Worm (Caenorhabditis elegans) whole organism, L3 larva: ENCODE results near the gene srg-4.

Source experiments
- R02D3.7 ChIP-seq: fragments of 150-350 bp; optimal IDR thresholded peaks from 2 replicates; lab custom pipeline; 2014; ENCODE audit warnings: missing biosample characterization, missing genetic modification characterization
- ZK546.5 ChIP-seq: sonication (generic microtip); optimal IDR thresholded peaks from 2 replicates; lab custom pipeline; 2017; ENCODE audit warnings: missing biosample characterization, missing genetic modification characterization
- ama-1 ChIP-seq: fragments of 150-350 bp; optimal IDR thresholded peaks from 2 replicates; lab custom pipeline; 2018
- ceh-28 ChIP-seq: fragments of 150-350 bp; optimal IDR thresholded peaks from 2 replicates; lab custom pipeline; 2014; ENCODE audit warnings: missing biosample characterization, missing genetic modification reagents, missing genetic modification characterization
- ceh-9 ChIP-seq: sonication (generic microtip); optimal IDR thresholded peaks from 2 replicates; lab custom pipeline; 2018; ENCODE audit warnings: missing biosample characterization, missing genetic modification characterization
- daf-12 ChIP-seq: fragments of 150-350 bp; optimal IDR thresholded peaks from 2 replicates; lab custom pipeline; 2014; ENCODE audit warnings: missing biosample characterization, missing genetic modification reagents, missing genetic modification characterization
- egl-27 ChIP-seq: sonication (generic microtip); optimal IDR thresholded peaks from 4 replicates; lab custom pipeline; 2017; ENCODE audit warnings: missing biosample characterization, missing genetic modification reagents, missing genetic modification characterization
- egl-5 ChIP-seq: fragments of 150-350 bp; optimal IDR thresholded peaks from 2 replicates; lab custom pipeline; 2017; ENCODE audit warnings: missing biosample characterization, missing genetic modification reagents, missing genetic modification characterization, inconsistent platforms
- elt-1 ChIP-seq: fragments of 150-350 bp; optimal IDR thresholded peaks from 2 replicates; lab custom pipeline; 2014; ENCODE audit warnings: missing biosample characterization, missing genetic modification characterization
- elt-2 ChIP-seq: sonication (generic microtip); optimal IDR thresholded peaks from 2 replicates; lab custom pipeline; 2016; ENCODE audit warnings: missing genetic modification reagents, mild to moderate bottlenecking, missing genetic modification characterization, missing compliant biosample characterization
- elt-3 ChIP-seq, 3 experiments: fragments of 150-350 bp in 1 of 3; sonication (generic microtip) in 2 of 3; optimal IDR thresholded peaks; 2 replicates in 2 of 3; 4 replicates in 1 of 3; lab custom pipeline; 2014 to 2017; ENCODE audit warnings: missing biosample characterization in 3 of 3, missing genetic modification characterization in 3 of 3
- eor-1 ChIP-seq, 2 experiments: fragments of 150-350 bp; optimal IDR thresholded peaks; 2 replicates each; lab custom pipeline; 2014 to 2018; ENCODE audit warnings: missing biosample characterization in 2 of 2, missing genetic modification characterization in 2 of 2
- fkh-10 ChIP-seq: sonication (generic microtip); optimal IDR thresholded peaks from 2 replicates; lab custom pipeline; 2017; ENCODE audit warnings: missing biosample characterization, missing genetic modification reagents, missing genetic modification characterization
- fkh-2 ChIP-seq: fragments of 150-350 bp; optimal IDR thresholded peaks from 2 replicates; lab custom pipeline; 2014; ENCODE audit warnings: missing biosample characterization, missing genetic modification reagents, missing genetic modification characterization
- hmg-11 ChIP-seq: sonication (generic microtip); optimal IDR thresholded peaks from 2 replicates; lab custom pipeline; 2016; ENCODE audit warnings: missing genetic modification characterization, missing compliant biosample characterization
- lin-15B ChIP-seq: fragments of 150-350 bp; optimal IDR thresholded peaks from 2 replicates; lab custom pipeline; 2014; ENCODE audit warnings: missing biosample characterization, missing genetic modification characterization
- lin-39 ChIP-seq: fragments of 150-350 bp; optimal IDR thresholded peaks from 2 replicates; lab custom pipeline; 2018; ENCODE audit warnings: missing biosample characterization, missing genetic modification reagents, missing genetic modification characterization
- lsy-12 ChIP-seq: sonication (generic microtip); optimal IDR thresholded peaks from 2 replicates; lab custom pipeline; 2016; ENCODE audit warnings: mild to moderate bottlenecking, missing genetic modification characterization, missing compliant biosample characterization
- mml-1 ChIP-seq: fragments of 150-350 bp; sonication (generic microtip); optimal IDR thresholded peaks from 3 replicates; lab custom pipeline; 2014; ENCODE audit warnings: missing biosample characterization, missing genetic modification characterization
- nfya-1 ChIP-seq: sonication (generic microtip); optimal IDR thresholded peaks from 2 replicates; lab custom pipeline; 2017; ENCODE audit warnings: missing genetic modification characterization, mild to moderate bottlenecking, missing compliant biosample characterization, antibody characterized with exemption, moderate library complexity; ENCODE audit not compliant: insufficient read depth
- nhr-11 ChIP-seq: fragments of 150-350 bp; optimal IDR thresholded peaks from 2 replicates; lab custom pipeline; 2014; ENCODE audit warnings: missing biosample characterization, missing genetic modification characterization
- nhr-23 ChIP-seq: fragments of 150-350 bp; optimal IDR thresholded peaks from 2 replicates; lab custom pipeline; 2014; ENCODE audit warnings: missing biosample characterization, missing genetic modification reagents, missing genetic modification characterization
- nhr-25 ChIP-seq: sonication (generic microtip); optimal IDR thresholded peaks from 2 replicates; lab custom pipeline; 2017; ENCODE audit warnings: missing biosample characterization, missing genetic modification characterization
- nhr-28 ChIP-seq: fragments of 150-350 bp; optimal IDR thresholded peaks from 2 replicates; lab custom pipeline; 2014; ENCODE audit warnings: missing biosample characterization, missing genetic modification characterization
- nhr-43 ChIP-seq: sonication (generic microtip); optimal IDR thresholded peaks from 2 replicates; lab custom pipeline; 2016; ENCODE audit warnings: mild to moderate bottlenecking, missing genetic modification characterization, missing compliant biosample characterization; ENCODE audit not compliant: poor library complexity, severe bottlenecking
- nhr-76 ChIP-seq: fragments of 150-350 bp; sonication (generic microtip); optimal IDR thresholded peaks from 5 replicates; lab custom pipeline; 2014; ENCODE audit warnings: missing biosample characterization, missing genetic modification characterization
- nhr-77 ChIP-seq: fragments of 150-350 bp; optimal IDR thresholded peaks from 2 replicates; lab custom pipeline; 2014; ENCODE audit warnings: missing biosample characterization, missing genetic modification characterization
- pha-4 ChIP-seq: fragments of 150-350 bp; optimal IDR thresholded peaks from 2 replicates; lab custom pipeline; 2014; ENCODE audit warnings: missing biosample characterization, missing genetic modification reagents, missing genetic modification characterization
- pqm-1 ChIP-seq: fragments of 150-350 bp; optimal IDR thresholded peaks from 2 replicates; lab custom pipeline; 2017; ENCODE audit warnings: missing biosample characterization, missing genetic modification characterization, inconsistent platforms
- sea-2 ChIP-seq: fragments of 150-350 bp; sonication (generic microtip); optimal IDR thresholded peaks from 4 replicates; lab custom pipeline; 2014; ENCODE audit warnings: missing biosample characterization, missing genetic modification reagents, missing genetic modification characterization
- skn-1 ChIP-seq: fragments of 150-350 bp; optimal IDR thresholded peaks from 2 replicates; lab custom pipeline; 2014; ENCODE audit warnings: missing biosample characterization, missing genetic modification characterization
- snpc-4 ChIP-seq: fragments of 150-350 bp; optimal IDR thresholded peaks from 2 replicates; lab custom pipeline; 2014; ENCODE audit warnings: missing biosample characterization, missing genetic modification characterization
- unc-62 ChIP-seq: fragments of 150-350 bp; sonication (generic microtip); optimal IDR thresholded peaks from 4 replicates; lab custom pipeline; 2014; ENCODE audit warnings: missing biosample characterization, missing genetic modification reagents, missing genetic modification characterization
- zag-1 ChIP-seq: fragments of 150-350 bp; optimal IDR thresholded peaks from 2 replicates; lab custom pipeline; 2014; ENCODE audit warnings: missing biosample characterization, missing genetic modification characterization
- ztf-11 ChIP-seq: fragments of 150-350 bp; optimal IDR thresholded peaks from 2 replicates; lab custom pipeline; 2014; ENCODE audit warnings: missing biosample characterization, missing genetic modification characterization
- ztf-4 ChIP-seq: fragments of 150-350 bp; optimal IDR thresholded peaks from 2 replicates; lab custom pipeline; 2014; ENCODE audit warnings: missing biosample characterization, missing genetic modification characterization

srg-4 gene

DNA sequence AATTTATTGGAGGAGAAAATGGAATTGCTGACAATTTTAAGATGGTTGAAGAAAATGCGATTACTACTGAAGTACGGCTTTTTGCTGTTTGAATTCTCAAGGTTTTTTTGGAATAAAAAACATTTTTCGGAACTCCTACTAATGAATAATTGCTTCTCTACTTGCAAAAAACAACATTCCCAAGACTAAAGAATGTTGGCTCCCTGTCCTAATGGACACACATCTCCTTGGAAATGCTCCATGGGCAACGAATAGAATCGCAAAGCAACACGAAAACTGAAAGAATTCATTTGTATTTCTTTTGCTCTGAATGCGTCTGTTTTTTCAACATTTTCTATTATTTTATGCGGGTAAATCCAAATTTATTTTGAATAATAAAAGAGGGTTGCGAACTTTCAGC is 11.0 kb upstream of the srg-4 start, which contains the start of gene C18F10.2:
Gene C18F10.2, plus strand, starts transcription at position 301 of the 400 bp plus-strand sequence.
- TF ChIP-seq lin-15B (no peak), R02D3.7 (tag; lab: Kevin White, UChicago) (no peak), nhr-11 (tag; lab: Kevin White, UChicago) (no peak), unc-62 (GFP tag; lab: Kevin White, UChicago) (no peak), nhr-25 (tag; lab: Kevin White, UChicago) (no peak)

DNA sequence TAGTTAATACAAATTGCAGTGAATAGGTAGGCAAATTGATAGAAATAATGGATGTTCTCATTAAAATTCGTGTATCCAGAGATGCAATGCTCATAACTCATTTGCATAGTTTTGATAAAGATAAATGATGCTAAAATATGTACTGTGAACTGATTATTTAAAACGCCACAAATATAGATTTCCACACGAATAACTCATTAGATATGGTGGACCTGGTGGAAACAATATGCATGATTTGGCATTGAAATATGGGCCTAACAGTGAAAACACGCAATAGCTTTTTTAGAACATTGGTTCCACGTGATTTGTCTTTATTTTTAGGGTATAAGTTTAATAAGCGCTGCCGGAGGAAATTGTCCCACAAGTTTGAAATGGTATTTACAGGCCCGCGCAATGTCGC is 8.4 kb upstream of the srg-4 start, which contains the start of gene srg-3:
Gene srg-3, minus strand, starts transcription at position 101 of the 400 bp plus-strand sequence.
- no peak for TF ChIP-seq egl-27 (tag; lab: Kevin White, UChicago)
- TF ChIP-seq lsy-12 (tag; lab: Kevin White, UChicago) = no peak
- no peak for TF ChIP-seq ceh-28 (tag; lab: Kevin White, UChicago)
- TF ChIP-seq elt-2 = no peak
- TF ChIP-seq ama-1 (lab: Kevin White, UChicago) = no peak
- TF ChIP-seq, all 47 proteins: peak for 0

DNA sequence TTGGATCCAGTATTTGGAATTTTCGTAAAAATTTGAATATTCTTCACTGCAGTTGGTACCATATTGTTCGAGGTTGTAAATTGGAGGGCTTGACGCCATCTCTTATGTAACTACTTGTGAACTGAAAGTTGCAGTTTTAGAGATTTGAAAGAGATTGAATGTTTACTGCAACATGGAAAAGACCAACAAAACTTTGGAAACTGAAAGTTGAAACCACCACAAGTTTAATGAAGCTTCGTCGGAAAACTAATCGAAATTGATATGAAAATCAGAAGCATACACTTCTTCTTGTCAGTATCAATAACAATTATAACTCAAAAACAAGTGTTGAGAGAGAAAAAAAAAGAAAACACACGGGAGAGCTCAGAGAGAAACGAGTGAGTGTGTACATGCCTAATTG is 6.2 kb upstream of the srg-4 start, which contains the start of gene srg-7:
Gene srg-7, minus strand, starts transcription at position 101 of the 400 bp plus-strand sequence.
- no peak for TF ChIP-seq ceh-28 (tag; lab: Kevin White, UChicago)
- no peak for TF ChIP-seq nhr-43 (tag; lab: Kevin White, UChicago)
- TF ChIP-seq zag-1 (tag; lab: Kevin White, UChicago) = no peak
- TF ChIP-seq daf-12 (tag; lab: Kevin White, UChicago) = no peak
- TF ChIP-seq egl-5 (tag; lab: Kevin White, UChicago) = no peak

DNA sequence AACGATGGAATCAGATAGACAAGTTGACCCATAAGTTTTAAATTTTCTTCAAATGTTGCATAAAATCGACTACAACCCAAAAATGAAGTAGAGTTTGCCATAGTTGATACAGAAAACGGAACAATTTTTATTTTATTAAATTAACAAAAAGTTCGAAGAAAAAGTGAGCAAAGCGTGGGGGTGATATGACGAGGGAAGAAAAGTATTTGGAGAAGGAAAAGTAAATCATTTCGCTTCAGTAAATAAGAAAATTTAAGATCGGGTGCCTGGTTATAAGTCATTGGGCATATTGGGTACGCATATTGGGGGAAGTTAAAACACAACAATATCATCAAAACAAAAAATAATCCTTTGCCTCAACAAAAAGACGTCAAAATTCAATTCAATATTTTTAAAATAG is 4.0 kb upstream of the srg-4 start, which contains the start of gene srg-6:
Gene srg-6, minus strand, starts transcription at position 101 of the 400 bp plus-strand sequence.
- no peak for TF ChIP-seq elt-2
- no peak for TF ChIP-seq ceh-9 (tag; lab: Kevin White, UChicago)
- TF ChIP-seq eor-1 (tag; optimal IDR thresholded peaks at IDR 0.05; lab: Kevin White, UChicago) = no peak
- no peak for TF ChIP-seq ZK546.5
- no peak for TF ChIP-seq skn-1

DNA sequence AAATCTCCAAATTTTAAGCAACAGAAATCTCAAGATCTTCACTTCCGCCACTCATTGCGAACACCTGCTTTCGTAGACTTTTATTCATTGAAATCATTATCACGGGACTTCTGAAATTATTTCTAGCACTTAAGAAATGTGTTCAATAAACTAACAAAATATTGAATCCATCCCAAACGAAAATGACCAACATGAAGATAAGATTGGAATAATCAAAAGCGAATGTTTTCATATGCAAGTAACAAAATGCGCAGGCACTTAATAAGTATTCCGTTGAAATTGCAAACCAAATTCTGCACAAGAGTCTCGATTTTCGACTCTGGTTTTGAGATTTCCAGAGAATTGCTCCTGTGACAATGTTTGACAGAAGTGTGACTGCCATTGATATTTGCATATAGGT is 2.6 kb upstream of the srg-4 start, which contains the start of gene srg-5:
Gene srg-5, minus strand, starts transcription at position 101 of the 400 bp plus-strand sequence.
- no peak for TF ChIP-seq elt-1
- no peak for TF ChIP-seq lin-39 (tag; lab: Kevin White, UChicago)
- TF ChIP-seq daf-12 (tag; lab: Kevin White, UChicago) = no peak
- no peak for TF ChIP-seq nhr-76 (tag; lab: Kevin White, UChicago)
- no peak for TF ChIP-seq elt-2
- TF ChIP-seq ceh-9 (tag; lab: Kevin White, UChicago) = no peak
- TF ChIP-seq elt-3 (tag; optimal IDR thresholded peaks at IDR 0.05; lab: Kevin White, UChicago) = no peak
- TF ChIP-seq ztf-4 (tag; lab: Kevin White, UChicago) = no peak
- no peak for TF ChIP-seq lsy-12 (tag; lab: Kevin White, UChicago)
- TF ChIP-seq egl-27 (tag; lab: Kevin White, UChicago) = no peak
- TF ChIP-seq fkh-10 = no peak
- no peak for TF ChIP-seq egl-5 (tag; lab: Kevin White, UChicago)
- TF ChIP-seq sea-2 (GFP tag; lab: Kevin White, UChicago) = no peak
- TF ChIP-seq zag-1 (tag; lab: Kevin White, UChicago) = no peak
- TF ChIP-seq skn-1 = no peak
- no peak for TF ChIP-seq nhr-77

DNA sequence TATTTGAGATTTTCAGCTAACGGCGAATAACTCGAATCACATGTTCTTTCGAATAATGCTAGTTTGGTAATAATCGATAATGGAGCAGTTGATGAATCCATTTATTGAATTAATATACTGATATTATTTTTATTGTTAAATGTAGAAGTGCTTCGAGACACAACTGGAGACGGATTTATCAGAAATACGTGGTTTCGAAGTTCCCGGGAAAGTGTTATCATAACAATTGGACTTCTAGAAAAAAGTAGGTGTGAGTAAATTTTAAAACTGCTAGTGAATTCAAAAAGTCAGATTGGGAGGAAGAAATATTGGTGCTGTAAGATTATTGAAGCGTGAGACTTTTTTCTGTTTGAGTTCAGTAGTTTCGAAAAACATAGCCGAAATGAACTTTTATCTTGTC is 1.8 kb downstream of the srg-4 start, which contains the start of gene srg-2:
Gene srg-2, minus strand, starts transcription at position 101 of the 400 bp plus-strand sequence.
- TF ChIP-seq pqm-1 (tag; lab: Kevin White, UChicago) (no peak), lsy-12 (tag; lab: Kevin White, UChicago) (no peak), elt-3 (tag; optimal IDR thresholded peaks at IDR 0.05; lab: Kevin White, UChicago) (no peak), pha-4 (tag; lab: Kevin White, UChicago) (no peak), nhr-23 (no peak), nfya-1 (tag; lab: Kevin White, UChicago) (no peak), ztf-11 (tag; lab: Kevin White, UChicago) (no peak), snpc-4 (tag; lab: Kevin White, UChicago) (no peak), nhr-76 (tag; lab: Kevin White, UChicago) (no peak), hmg-11 (tag; lab: Kevin White, UChicago) (no peak), mml-1 (tag; lab: Kevin White, UChicago) (no peak), fkh-2 (tag; lab: Kevin White, UChicago) (no peak), nhr-28 (tag; lab: Kevin White, UChicago) (no peak), ZK546.5 (no peak), elt-1 (no peak)
